Fruit fly (Drosophila melanogaster) whole organism, larva: Measurements from ENCODE around the gene Jhbp3.

Experiments
- noc ChIP-seq: fragments of 200-800 bp; sonication (Bioruptor generic); optimal IDR thresholded peaks from 3 replicates; lab custom pipeline; 2019; ENCODE audit warnings: missing biosample characterization, mild to moderate bottlenecking, missing genetic modification characterization, moderate library complexity

The Jhbp3 gene

dm6 chr3R:4963370-4963769 lies 8.3 kb upstream of the Jhbp3 start:
- no peak for TF ChIP-seq noc

DNA sequence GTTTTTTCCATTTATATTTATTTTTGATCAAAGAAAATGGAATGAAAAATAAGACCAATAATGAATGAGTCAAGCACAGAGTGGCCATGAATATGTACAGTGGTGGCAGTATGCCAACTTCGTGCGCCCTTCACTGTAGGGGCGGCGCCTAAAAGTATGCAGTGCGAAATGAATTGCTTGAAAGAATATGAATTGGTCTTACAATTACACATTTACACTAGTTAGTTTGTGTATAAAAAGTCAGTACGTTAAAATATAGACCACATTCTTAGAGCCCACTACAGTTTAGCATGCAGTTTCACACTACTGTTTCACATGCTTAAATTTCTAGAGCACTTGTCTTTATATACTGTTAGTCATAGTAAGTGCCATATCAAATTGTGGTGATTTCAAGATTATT lies 7.6 kb upstream of the Jhbp3 start:
- no peak for TF ChIP-seq noc

DNA sequence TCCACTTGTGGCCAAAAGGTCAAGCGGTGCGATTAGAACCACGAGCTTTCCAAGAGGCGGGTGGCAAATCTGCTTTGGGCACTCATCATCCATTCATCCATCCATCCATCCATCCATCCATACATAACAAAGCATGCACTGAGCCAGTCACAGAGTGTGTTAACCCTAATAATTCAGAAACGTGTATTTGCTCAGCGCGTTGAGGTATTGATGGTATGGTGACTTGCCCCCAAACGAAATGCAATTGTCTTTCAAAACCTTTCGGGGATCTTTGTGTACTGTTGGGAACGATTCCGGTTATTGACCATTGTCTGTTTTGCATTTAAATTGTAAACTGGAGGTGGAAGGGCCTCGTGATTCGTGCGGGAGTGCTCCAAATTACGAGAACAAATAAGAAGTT lies 6.9 kb upstream of the Jhbp3 start:
- TF ChIP-seq noc = no peak

- TF ChIP-seq noc = no peak
Observed at dm6 chr3R:4960898-4961819, 6.1 kb upstream of the Jhbp3 start, which contains the start of gene Jhbp2. TSS of gene Jhbp2 (minus strand) at chr3R:4961351.

DNA sequence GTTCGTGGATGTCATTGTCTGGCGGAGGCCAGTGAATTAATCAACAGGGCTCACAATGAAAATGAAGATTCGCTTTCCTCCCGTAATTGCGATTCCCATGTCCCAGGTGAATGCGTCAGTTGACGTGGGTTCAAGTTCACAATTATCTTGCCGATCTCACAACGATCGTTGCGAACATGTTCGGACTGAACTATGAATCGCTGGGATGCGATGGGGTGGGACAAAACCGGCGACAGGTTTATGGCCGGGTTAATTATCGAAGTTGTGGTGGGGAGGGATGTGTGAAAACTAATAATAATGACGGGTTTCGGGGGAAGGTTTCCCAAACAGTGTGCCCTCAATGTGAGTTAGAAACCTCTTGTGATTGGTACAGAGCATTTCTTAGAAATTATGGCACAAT lies 5.1 kb upstream of the Jhbp3 start:
- TF ChIP-seq noc = no peak

DNA sequence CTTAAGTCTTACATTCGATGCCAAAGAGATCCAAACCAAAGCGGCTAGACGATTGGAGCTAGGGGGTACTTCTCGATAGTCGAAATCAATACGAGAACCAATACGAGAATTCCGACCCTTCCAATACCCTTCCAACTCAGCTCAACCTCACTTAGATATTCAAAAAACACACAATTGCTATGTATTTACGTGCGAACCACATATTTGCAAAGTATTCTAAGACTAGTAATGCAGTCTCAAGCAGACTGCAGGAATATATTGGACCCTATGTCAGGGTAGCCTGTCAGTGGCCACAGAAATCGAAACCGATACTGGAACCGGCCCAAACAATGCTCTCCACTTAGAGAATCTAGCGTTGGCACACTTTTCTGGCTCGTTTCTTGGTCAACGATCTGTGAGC lies 2.8 kb upstream of the Jhbp3 start:
- TF ChIP-seq noc = no peak

dm6 chr3R:4952571-4952929 lies 2.5 kb downstream of the Jhbp3 start, which contains the start of gene Ubc6:
TSS of gene Ubc6 (minus strand) at chr3R:4952682.
- TF ChIP-seq noc = no peak

DNA sequence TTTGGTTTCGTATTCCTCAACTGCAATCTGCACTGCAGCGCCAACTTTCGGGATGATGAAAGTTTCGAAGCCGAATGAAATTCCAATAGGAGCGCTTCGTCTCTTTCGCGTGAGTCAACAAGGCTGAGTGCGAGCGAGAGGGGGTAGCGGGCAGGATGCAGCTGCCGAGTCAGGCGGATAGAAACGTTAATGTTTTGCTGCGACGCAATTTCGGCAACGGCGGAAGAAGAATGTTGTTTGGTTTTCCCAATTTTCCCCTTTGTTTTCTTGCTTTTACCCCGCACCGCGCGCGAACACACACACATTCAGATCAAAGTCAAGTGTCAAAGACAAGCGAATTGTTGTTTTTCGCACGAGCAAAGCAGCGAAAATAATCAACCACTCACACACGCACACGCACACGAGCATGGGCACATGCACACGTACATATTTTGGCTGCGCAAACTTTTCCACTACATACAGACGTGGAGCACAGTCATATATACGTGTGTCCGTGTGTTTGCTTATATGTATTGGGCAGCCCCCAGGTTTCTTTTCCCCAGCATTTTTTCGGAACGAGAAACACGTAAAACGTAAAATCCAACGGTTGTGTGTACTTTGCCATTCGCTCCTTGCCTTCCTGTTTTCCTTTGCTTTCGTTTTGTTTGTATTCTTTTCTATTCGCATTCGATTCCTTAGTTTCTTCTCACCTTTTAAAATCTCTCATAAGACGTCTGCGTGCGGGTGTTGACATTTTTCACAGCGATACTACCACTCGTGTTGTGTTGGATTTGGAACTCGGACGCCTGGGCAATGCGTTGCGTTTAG lies 3.1 kb downstream of the Jhbp3 start:
- peak; percentile 11 for TF ChIP-seq noc

DNA sequence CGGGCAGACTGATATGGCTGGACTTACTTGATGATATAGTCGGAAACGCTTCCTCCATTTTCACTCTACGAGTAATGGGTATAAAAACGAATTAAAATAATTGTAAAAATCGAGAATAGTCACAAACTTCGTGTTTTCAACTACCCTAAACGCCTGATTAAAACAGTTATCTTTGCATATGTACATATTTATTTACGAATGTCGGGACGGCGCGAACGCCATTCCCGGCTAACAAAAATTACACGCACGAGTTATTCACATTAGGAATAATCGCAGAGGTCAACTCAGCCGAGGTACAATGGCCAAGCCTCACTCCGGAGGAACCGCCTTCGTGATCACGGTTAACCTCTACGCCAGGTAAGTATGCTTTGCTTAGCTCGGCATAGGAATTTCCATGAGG lies 7.3 kb downstream of the Jhbp3 start:
- no peak for TF ChIP-seq noc

DNA sequence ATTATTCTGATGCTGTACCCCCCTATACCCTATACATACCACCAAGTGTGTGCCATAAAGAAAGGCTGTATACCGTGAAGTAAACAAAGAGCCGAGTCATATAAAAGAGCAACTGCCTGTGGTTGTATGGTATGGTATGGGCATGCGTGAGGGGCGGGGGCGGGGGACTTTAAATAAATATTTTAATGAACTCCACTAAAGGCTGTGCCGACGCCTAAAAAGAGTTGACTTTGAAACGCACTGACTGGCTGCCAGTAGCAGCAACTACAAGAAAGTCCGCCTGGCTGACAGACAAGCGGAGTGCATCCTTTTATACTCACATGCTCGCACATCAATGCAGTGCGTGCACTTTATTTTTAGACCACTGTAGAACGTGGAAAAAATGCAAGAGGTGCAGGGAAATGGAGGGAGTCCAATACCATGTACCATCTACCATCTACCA lies 40.6 kb downstream of the Jhbp3 start:
- TF ChIP-seq noc = no peak

DNA sequence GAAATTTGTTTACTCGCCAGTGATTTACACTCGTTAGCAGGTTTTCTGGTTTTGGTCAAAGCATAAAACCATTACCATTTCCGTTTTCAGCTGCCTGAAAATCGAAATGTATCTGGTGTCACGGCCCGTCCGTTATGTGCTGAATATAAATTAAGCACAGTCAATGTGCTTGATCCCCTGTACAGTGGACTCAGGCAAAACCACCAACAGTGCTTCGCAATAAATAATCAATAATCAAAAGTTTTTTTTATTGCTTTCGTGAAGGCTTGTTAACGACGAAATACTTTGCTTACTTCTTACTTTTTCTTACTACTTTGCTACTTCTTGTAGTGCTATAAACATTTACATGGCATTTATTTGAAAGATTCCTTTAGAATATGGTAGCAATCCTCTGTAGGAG lies 41.9 kb downstream of the Jhbp3 start:
- TF ChIP-seq noc = peak; percentile 17

- peak; percentile 83 for TF ChIP-seq noc
Observed at dm6 chr3R:4912130-4912549, 42.9 kb downstream of the Jhbp3 start.

- TF ChIP-seq noc = no peak
Observed at dm6 chr3R:4910839-4911341, 44.2 kb downstream of the Jhbp3 start.

dm6 chr3R:4910365-4910810 lies 44.7 kb downstream of the Jhbp3 start, which contains the start of gene Cdep:
TSS of gene Cdep (plus strand) at chr3R:4910552.
- no peak for TF ChIP-seq noc

DNA sequence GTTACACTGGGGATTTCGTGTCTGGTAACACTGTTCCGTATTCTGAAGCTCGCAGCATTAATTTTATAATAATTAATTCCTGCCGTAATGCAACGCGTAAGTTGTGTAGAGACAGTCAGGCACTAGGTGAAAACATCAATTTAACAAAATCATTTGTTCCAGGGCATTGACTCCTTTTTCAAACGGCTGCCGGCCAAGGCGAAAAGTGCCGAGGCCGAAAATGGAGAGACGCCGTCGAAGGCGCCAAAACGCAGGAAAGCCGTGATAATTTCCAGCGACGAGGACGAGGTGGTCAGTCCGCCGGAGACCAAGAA lies 48.5 kb downstream of the Jhbp3 start:
- TF ChIP-seq noc = no peak

DNA sequence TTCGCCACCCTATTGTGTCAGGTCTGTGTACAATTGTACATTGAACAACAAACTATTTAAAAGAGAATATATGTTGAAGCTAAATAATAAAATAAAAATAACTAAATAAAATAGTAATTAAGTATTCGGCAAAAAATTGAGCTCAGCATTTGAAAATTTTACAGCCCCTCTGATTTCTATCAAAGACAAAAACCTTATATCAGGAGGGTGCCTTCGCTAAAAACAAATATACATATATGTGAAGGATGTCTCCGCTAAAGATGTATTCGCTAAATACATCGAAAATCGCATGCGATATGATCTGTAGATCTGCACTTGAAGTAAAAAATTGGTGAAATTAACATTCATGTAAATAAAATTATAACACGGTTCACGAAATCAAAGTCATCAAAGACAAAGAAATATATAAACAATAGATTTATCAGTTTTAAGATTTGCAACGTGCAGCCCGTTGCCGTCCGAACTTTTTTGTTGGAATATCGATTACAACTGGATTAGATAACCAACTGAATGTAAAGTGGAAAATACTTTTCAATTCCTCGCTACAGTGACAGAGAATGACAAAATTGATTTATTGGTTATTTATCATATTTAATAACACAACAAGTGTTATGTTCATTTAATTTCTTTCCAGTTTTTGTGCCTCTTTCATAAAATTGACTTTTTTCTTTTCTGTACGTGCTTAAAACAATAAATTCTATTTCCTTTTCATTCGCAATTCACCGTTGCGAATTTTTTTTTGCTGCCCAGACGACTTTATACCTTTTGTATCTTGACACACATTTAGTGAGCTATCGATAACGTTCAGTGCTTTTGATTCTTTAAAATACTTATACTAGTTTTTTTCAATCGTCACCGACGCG lies 49.1 kb downstream of the Jhbp3 start, which contains the start of gene Gnf1:
Gene Gnf1, plus strand, starts transcription at position 859 of the 863 bp plus-strand sequence.
- TF ChIP-seq noc = no peak
